Fruit fly (Drosophila melanogaster) whole organism, wandering third instar larva: Measurements from ENCODE around the gene msps.

Source experiments
- Abd-B ChIP-seq: fragments of >200 bp; optimal IDR thresholded peaks from 2 replicates; lab custom pipeline; 2017; ENCODE audit warnings: missing biosample characterization, missing genetic modification characterization
- Hr78 ChIP-seq: fragments of >200 bp; optimal IDR thresholded peaks from 2 replicates; lab custom pipeline; 2017; ENCODE audit warnings: missing biosample characterization, missing genetic modification characterization
- Mio ChIP-seq: sonication (Bioruptor generic); optimal IDR thresholded peaks from 2 replicates; lab custom pipeline; 2016; ENCODE audit warnings: missing biosample characterization, missing genetic modification characterization
- N ChIP-seq: fragments of >200 bp; optimal IDR thresholded peaks from 2 replicates; lab custom pipeline; 2018; ENCODE audit warnings: missing biosample characterization, missing external identifiers, missing genetic modification characterization
- OdsH ChIP-seq: fragments of 200-800 bp; sonication (Bioruptor generic); optimal IDR thresholded peaks from 2 replicates; lab custom pipeline; 2016; ENCODE audit warnings: missing biosample characterization, mild to moderate bottlenecking, missing genetic modification characterization
- h ChIP-seq: fragments of 200-800 bp; sonication (Bioruptor generic); optimal IDR thresholded peaks from 3 replicates; lab custom pipeline; 2016; ENCODE audit warnings: missing biosample characterization, mild to moderate bottlenecking, missing genetic modification characterization
- pan ChIP-seq: fragments of >200 bp; optimal IDR thresholded peaks from 2 replicates; lab custom pipeline; 2017

DNA sequence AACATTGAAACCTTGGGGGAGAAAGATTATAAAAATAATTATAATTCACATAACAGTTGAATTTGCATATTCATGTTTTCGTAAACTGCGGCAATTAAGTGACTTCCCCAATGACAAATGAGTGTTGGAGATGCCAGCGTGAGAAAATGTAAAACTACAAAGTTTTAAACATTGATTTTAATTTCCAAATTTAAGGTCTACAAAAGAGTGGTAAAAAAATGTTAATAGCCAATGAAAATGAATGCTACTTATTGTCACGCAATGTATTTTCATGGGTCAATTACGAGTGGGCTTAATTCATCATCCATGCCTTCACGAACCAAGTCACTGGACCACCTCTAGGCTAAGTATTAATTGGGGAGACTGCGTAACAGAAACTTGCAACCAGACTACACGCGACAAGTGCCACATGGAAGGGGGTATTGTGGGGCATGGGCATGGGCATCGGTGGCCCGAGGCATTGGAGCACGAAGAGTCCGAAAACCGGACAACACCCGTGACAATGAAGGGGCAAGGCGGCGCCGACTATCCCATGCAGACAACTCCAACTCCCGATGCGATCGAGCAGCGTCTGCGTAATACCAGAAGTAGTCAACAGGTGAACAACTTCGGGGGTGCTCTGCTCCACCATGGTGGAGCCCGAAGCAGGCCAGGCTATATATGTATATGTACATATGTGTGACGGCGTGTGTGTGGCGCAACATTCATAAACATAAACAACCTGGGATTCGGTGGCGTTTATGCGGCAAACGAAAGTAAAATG is 8.3 kb upstream of the msps start:
- TF ChIP-seq Abd-B (GFP tag; lab: Kevin White, UChicago) (no peak), N (GFP tag; lab: Kevin White, UChicago) (no peak), h (GFP tag; lab: Kevin White, UChicago) (no peak), OdsH (GFP tag; lab: Kevin White, UChicago) (no peak), Mio (GFP tag; lab: Kevin White, UChicago) (no peak), Hr78 (GFP tag; lab: Kevin White, UChicago) (no peak), pan (lab: Kevin White, UChicago) (no peak)
